Worm (Caenorhabditis elegans) whole organism, L1 larva: Measurements from ENCODE around the gene W08G11.3.
"Not testable (repeated sequence)": the region's sequence is repeated elsewhere in the genome, so short reads cannot be mapped to it uniquely, and the experiment has no call there.

Experiments
- C04F5.9 ChIP-seq: sonication (generic microtip); optimal IDR thresholded peaks from 2 replicates; lab custom pipeline; 2016; ENCODE audit warnings: missing genetic modification characterization, missing compliant biosample characterization
- C34B4.2 ChIP-seq: sonication (generic microtip); optimal IDR thresholded peaks from 2 replicates; lab custom pipeline; 2017; ENCODE audit warnings: mild to moderate bottlenecking, missing genetic modification characterization, missing compliant biosample characterization
- F16B12.6 ChIP-seq: fragments of 150-350 bp; optimal IDR thresholded peaks from 2 replicates; lab custom pipeline; 2014; ENCODE audit warnings: missing biosample characterization, missing genetic modification characterization
- aha-1 ChIP-seq: fragments of 150-350 bp; optimal IDR thresholded peaks from 2 replicates; lab custom pipeline; 2014; ENCODE audit warnings: missing biosample characterization, missing genetic modification characterization
- alr-1 ChIP-seq: fragments of 200-800 bp; sonication (Bioruptor generic); optimal IDR thresholded peaks from 2 replicates; lab custom pipeline; 2018; ENCODE audit warnings: borderline replicate concordance, mild to moderate bottlenecking, missing genetic modification characterization, missing compliant biosample characterization
- ceh-8 ChIP-seq: fragments of 200-800 bp; sonication (Bioruptor generic); optimal IDR thresholded peaks from 2 replicates; lab custom pipeline; 2018; ENCODE audit warnings: mild to moderate bottlenecking, missing genetic modification characterization, moderate library complexity, missing compliant biosample characterization
- ceh-88 ChIP-seq: fragments of 200-800 bp; sonication (Bioruptor generic); IDR thresholded peaks from 2 replicates; pipeline ENCODE4 v1.3.6; 2022; ENCODE audit warnings: missing genetic modification characterization, missing compliant biosample characterization
- ceh-90 ChIP-seq: sonication (generic microtip); optimal IDR thresholded peaks from 2 replicates; lab custom pipeline; 2016; ENCODE audit warnings: missing genetic modification characterization, missing compliant biosample characterization
- efl-1 ChIP-seq, 4 experiments: fragments of 150-350 bp; optimal IDR thresholded peaks in 3 of 4; peaks in 1 of 4; 1 replicate in 1 of 4; 2 replicates in 3 of 4; lab custom pipeline; 2014; ENCODE audit warnings: missing biosample characterization in 2 of 4, missing genetic modification characterization in 2 of 4, missing genetic modification reagents in 2 of 4
- egl-27 ChIP-seq, 2 experiments: fragments of 150-350 bp in 1 of 2; sonication (generic microtip); optimal IDR thresholded peaks; 3 replicates each; lab custom pipeline; 2017 to 2018; ENCODE audit warnings: missing biosample characterization in 2 of 2, missing genetic modification characterization in 2 of 2, missing genetic modification reagents in 2 of 2
- elt-2 ChIP-seq: sonication (generic microtip); optimal IDR thresholded peaks from 2 replicates; lab custom pipeline; 2016; ENCODE audit warnings: missing genetic modification characterization, mild to moderate bottlenecking, inconsistent platforms, missing compliant biosample characterization, missing genetic modification reagents
- fkh-4 ChIP-seq: sonication (generic microtip); optimal IDR thresholded peaks from 2 replicates; lab custom pipeline; 2016; ENCODE audit warnings: missing compliant biosample characterization, missing genetic modification characterization, borderline replicate concordance
- grh-1 ChIP-seq: fragments of 200-800 bp; sonication (Bioruptor generic); IDR thresholded peaks from 2 replicates; pipeline ENCODE4 v1.3.6; 2022; ENCODE audit warnings: missing genetic modification reagents, missing genetic modification characterization, missing compliant biosample characterization
- hlh-4 ChIP-seq: sonication (generic microtip); optimal IDR thresholded peaks from 2 replicates; lab custom pipeline; 2016; ENCODE audit warnings: mild to moderate bottlenecking, missing genetic modification characterization, missing compliant biosample characterization
- lin-13 ChIP-seq: fragments of 150-350 bp; optimal IDR thresholded peaks from 2 replicates; lab custom pipeline; 2014; ENCODE audit warnings: missing biosample characterization, missing genetic modification reagents, missing genetic modification characterization
- lin-14 ChIP-seq: fragments of 200-800 bp; sonication (Bioruptor generic); optimal IDR thresholded peaks from 2 replicates; lab custom pipeline; 2018; ENCODE audit warnings: mild to moderate bottlenecking, missing genetic modification characterization, moderate library complexity, missing compliant biosample characterization
- lin-35 ChIP-seq, 2 experiments: fragments of 150-350 bp; optimal IDR thresholded peaks; 2 replicates each; lab custom pipeline; 2014; ENCODE audit warnings: missing biosample characterization in 2 of 2, missing genetic modification characterization in 2 of 2, missing genetic modification reagents in 2 of 2
- lin-39 ChIP-seq: fragments of 150-350 bp; optimal IDR thresholded peaks from 2 replicates; lab custom pipeline; 2014; ENCODE audit warnings: missing biosample characterization, missing genetic modification reagents, missing genetic modification characterization
- mef-2 ChIP-seq: fragments of 150-350 bp; optimal IDR thresholded peaks from 2 replicates; lab custom pipeline; 2014; ENCODE audit warnings: missing biosample characterization, missing genetic modification characterization
- mep-1 ChIP-seq: fragments of 150-350 bp; optimal IDR thresholded peaks from 2 replicates; lab custom pipeline; 2014; ENCODE audit warnings: missing biosample characterization, missing genetic modification characterization
- nhr-11 ChIP-seq: fragments of 150-350 bp; optimal IDR thresholded peaks from 2 replicates; lab custom pipeline; 2014; ENCODE audit warnings: missing biosample characterization, missing genetic modification characterization
- nhr-12 ChIP-seq: sonication (generic microtip); optimal IDR thresholded peaks from 2 replicates; lab custom pipeline; 2017; ENCODE audit warnings: missing biosample characterization, missing genetic modification characterization
- nhr-20 ChIP-seq: sonication (generic microtip); optimal IDR thresholded peaks from 2 replicates; lab custom pipeline; 2016; ENCODE audit warnings: mild to moderate bottlenecking, missing genetic modification characterization, missing compliant biosample characterization
- nhr-47 ChIP-seq: sonication (generic microtip); optimal IDR thresholded peaks from 2 replicates; lab custom pipeline; 2016; ENCODE audit warnings: mild to moderate bottlenecking, missing genetic modification characterization, moderate library complexity, missing compliant biosample characterization
- nhr-76 ChIP-seq: sonication (generic microtip); optimal IDR thresholded peaks from 2 replicates; lab custom pipeline; 2017; ENCODE audit warnings: missing biosample characterization, missing genetic modification characterization
- pqm-1 ChIP-seq: sonication (generic microtip); optimal IDR thresholded peaks from 3 replicates; lab custom pipeline; 2017; ENCODE audit warnings: missing biosample characterization, missing genetic modification characterization
- skn-1 ChIP-seq: fragments of 150-350 bp; optimal IDR thresholded peaks from 2 replicates; lab custom pipeline; 2014; ENCODE audit warnings: missing biosample characterization, missing genetic modification characterization
- swsn-7 ChIP-seq: sonication (generic microtip); optimal IDR thresholded peaks from 2 replicates; lab custom pipeline; 2016; ENCODE audit warnings: missing genetic modification characterization, missing compliant biosample characterization
- tlp-1 ChIP-seq: fragments of 150-350 bp; optimal IDR thresholded peaks from 2 replicates; lab custom pipeline; 2014; ENCODE audit warnings: missing biosample characterization, missing genetic modification characterization
- unc-130 ChIP-seq: fragments of 150-350 bp; optimal IDR thresholded peaks from 2 replicates; lab custom pipeline; 2017; ENCODE audit warnings: missing biosample characterization, missing genetic modification characterization, inconsistent platforms
- unc-30 ChIP-seq: sonication (generic microtip); optimal IDR thresholded peaks from 2 replicates; lab custom pipeline; 2017; ENCODE audit warnings: missing biosample characterization, missing genetic modification characterization
- xbp-1 ChIP-seq: sonication (generic microtip); optimal IDR thresholded peaks from 2 replicates; lab custom pipeline; 2016; ENCODE audit warnings: missing genetic modification characterization, missing compliant biosample characterization
- zip-4 ChIP-seq: fragments of 200-800 bp; sonication (Bioruptor generic); optimal IDR thresholded peaks from 2 replicates; lab custom pipeline; 2018; ENCODE audit warnings: mild to moderate bottlenecking, missing genetic modification characterization, moderate library complexity, missing compliant biosample characterization

Gene W08G11.3

DNA sequence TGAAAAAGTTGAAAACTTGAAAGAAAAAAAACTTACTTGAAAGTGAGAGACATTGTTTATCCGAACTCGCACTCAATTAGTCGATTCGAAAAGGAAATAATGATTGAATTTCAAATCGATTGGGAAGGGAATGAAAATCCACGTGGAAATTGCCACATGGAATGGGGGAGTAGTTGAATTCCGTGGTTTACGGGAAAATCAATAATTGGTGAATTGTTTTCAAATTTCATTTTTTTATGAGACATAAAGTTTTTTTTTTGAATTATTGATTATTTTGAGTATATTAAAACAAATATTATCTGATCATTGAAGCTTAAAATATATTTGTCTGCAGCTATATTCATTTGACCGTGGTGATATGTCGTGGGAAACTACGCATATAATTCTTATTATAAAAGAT, 10.4 kb downstream of the W08G11.3 start, which contains the start of gene F13A7.1:
F13A7.1 (minus strand) TSS at position 101 of the 400 bp plus-strand sequence.
- TF ChIP-seq swsn-7 (tag; lab: Kevin White, UChicago) (no peak), nhr-12 (tag; lab: Kevin White, UChicago) (no peak), pqm-1 (tag; lab: Kevin White, UChicago) (no peak), ceh-90 (tag; lab: Kevin White, UChicago) (no peak), alr-1 (tag; lab: Kevin White, UChicago) (no peak), C04F5.9 (tag; lab: Kevin White, UChicago) (no peak), xbp-1 (tag; lab: Kevin White, UChicago) (no peak), nhr-11 (tag; lab: Kevin White, UChicago) (no peak), nhr-76 (no peak), ceh-8 (GFP tag; lab: Kevin White, UChicago) (no peak), mef-2 (tag; lab: Kevin White, UChicago) (no peak), F16B12.6 (tag; lab: Kevin White, UChicago) (no peak), aha-1 (tag; lab: Kevin White, UChicago) (no peak), lin-13 (GFP tag; lab: Kevin White, UChicago) (no peak), zip-4 (GFP tag; lab: Kevin White, UChicago) (no peak), egl-27 (tag; optimal IDR thresholded peaks at IDR 0.05; lab: Kevin White, UChicago) (no peak), hlh-4 (tag; lab: Kevin White, UChicago) (no peak), C34B4.2 (tag; lab: Kevin White, UChicago) (no peak)

DNA sequence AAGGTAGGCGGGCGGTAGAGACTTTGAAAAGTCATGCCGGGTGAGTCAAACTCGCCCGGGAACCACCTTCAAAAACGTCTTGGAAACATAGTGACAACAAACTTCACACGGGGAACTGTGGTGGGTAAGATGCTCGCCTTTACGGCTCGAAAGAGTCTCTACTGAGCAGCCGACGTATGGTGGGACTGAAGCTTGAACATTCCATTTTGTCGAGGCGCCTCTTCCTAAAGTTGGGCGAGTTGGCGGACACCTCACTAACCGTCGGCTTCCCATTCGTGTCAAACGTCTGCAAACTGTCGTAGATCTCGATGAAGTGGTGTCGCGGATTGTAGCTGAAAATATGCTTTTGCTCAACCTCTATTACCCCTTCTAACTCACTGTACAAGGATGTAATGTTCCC, 15.5 kb downstream of the W08G11.3 start:
- TF ChIP-seq lin-39 (tag; lab: Kevin White, UChicago), result no peak
- TF ChIP-seq efl-1 (optimal IDR thresholded peaks at IDR 0.05; lab: Kevin White, UChicago), result no peak
- TF ChIP-seq efl-1 (GFP tag; optimal IDR thresholded peaks at IDR 0.05 in 1 of 2; lab: Kevin White, UChicago), result peak in 1 of 2 experiments; percentile 58
- no peak for TF ChIP-seq fkh-4 (tag; lab: Kevin White, UChicago)
- TF ChIP-seq tlp-1, result no peak
- no peak for TF ChIP-seq ceh-88

ce11 chrV:16383729-16384128, 16.2 kb downstream of the W08G11.3 start, which contains the start of gene F13A7.7:
Gene F13A7.7, minus strand, starts transcription at chrV:16383829.
- TF ChIP-seq unc-130 (tag; lab: Kevin White, UChicago); fkh-4 (tag; lab: Kevin White, UChicago); lin-14: not testable (repeated sequence)

DNA sequence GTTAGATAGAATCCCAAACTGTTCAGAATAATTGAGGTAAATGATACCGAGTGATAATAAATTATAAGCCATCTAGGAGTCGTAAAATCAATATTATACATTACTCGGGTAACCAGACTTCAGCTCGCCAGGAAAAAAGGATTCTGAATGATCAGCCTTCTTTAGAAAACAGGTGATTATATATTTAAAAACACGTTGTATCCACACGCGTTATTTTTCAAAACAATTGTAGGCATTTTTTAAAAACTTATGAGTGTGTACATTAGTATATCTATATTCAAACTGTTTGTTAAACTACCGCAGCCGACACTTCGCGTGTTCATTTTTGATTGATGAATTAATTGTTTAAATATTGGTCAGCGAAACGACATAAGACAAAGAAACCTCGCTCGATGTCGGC, 20.8 kb downstream of the W08G11.3 start, which contains the start of gene sri-65:
sri-65 (minus strand) TSS at position 101 of the 400 bp plus-strand sequence.
- no peak for TF ChIP-seq mep-1
- TF ChIP-seq hlh-4 (tag; lab: Kevin White, UChicago), result peak; percentile 88
- TF ChIP-seq, all 84 proteins: peak for 1

DNA sequence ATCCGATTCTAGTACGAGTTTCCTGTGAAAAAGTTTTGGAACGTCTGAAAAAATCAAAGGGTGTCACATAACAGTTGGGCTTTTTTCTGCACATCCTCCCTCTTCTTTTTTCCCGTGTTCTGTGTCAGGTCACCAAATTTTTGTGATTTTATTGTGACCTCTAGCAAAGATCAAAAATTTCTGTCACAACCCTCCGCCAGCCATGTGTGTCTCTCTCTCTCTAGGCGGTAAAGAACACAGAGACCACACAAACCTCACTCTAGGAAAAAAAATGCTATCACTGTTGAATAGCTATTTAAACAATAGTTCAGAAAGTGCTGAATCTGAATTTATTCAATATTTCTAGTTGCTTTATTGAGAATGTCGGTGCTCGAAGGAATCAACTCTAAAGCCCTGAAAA, 23.2 kb downstream of the W08G11.3 start, which contains the start of gene gst-44:
gst-44 (plus strand) TSS at position 237 of the 400 bp plus-strand sequence.
- TF ChIP-seq C04F5.9 (tag; lab: Kevin White, UChicago) (no peak), nhr-20 (tag; lab: Kevin White, UChicago) (peak; percentile 75), lin-35 (GFP tag; optimal IDR thresholded peaks at IDR 0.05; lab: Kevin White, UChicago) (peak in 1 of 2 experiments; percentile 28), skn-1 (no peak), elt-2 (peak; percentile 4), unc-30 (tag; lab: Kevin White, UChicago) (no peak), grh-1 (GFP tag; lab: Robert Waterston, UW) (no peak), nhr-47 (tag; lab: Kevin White, UChicago) (no peak)
- TF ChIP-seq, all 84 proteins: peak for 3
